Worm (Caenorhabditis elegans): ENCODE data around the gene lim-6.

Gene lim-6

ce11 chrX:1026722-1027121 is 45.5 kb upstream of the lim-6 start (continued):
- TF ChIP-seq nhr-19 (GFP tag; conservative IDR thresholded peaks at IDR 0.05), result peak; percentile 60
- TF ChIP-seq nhr-71 (tag; optimal IDR thresholded peaks at IDR 0.05), result peak; percentile 74
- no peak for TF ChIP-seq lin-39 (tag; optimal IDR thresholded peaks at IDR 0.05)
- no peak for TF ChIP-seq rnt-1 (tag; optimal IDR thresholded peaks at IDR 0.05)
- peak; percentile 53 for TF ChIP-seq unc-130 (tag; optimal IDR thresholded peaks at IDR 0.05)
- TF ChIP-seq elt-3 (tag; optimal IDR thresholded peaks at IDR 0.05), result peak in 2 of 6 experiments; percentile 45 to 71
- no peak for TF ChIP-seq vab-15 (tag; optimal IDR thresholded peaks at IDR 0.05)
- TF ChIP-seq sptf-1 (tag; optimal IDR thresholded peaks at IDR 0.05), result no peak
- TF ChIP-seq ceh-63 (GFP tag; optimal IDR thresholded peaks at IDR 0.05), result no peak
- no peak for TF ChIP-seq fkh-8 (tag; optimal IDR thresholded peaks at IDR 0.05)
- TF ChIP-seq ces-1 (GFP tag; optimal IDR thresholded peaks at IDR 0.05), result no peak
- no peak for TF ChIP-seq isw-1 (GFP tag; IDR thresholded peaks at IDR 0.05)
- no peak for TF ChIP-seq nhr-237 (tag; optimal IDR thresholded peaks at IDR 0.05)
- no peak for TF ChIP-seq dsc-1 (tag; optimal IDR thresholded peaks at IDR 0.05)
- no peak for TF ChIP-seq C04F5.9 (tag; optimal IDR thresholded peaks at IDR 0.05)
- no peak for TF ChIP-seq efl-1 (optimal IDR thresholded peaks at IDR 0.05)
- no peak for TF ChIP-seq efl-1 (GFP tag; optimal IDR thresholded peaks at IDR 0.05 in 1 of 2)
- TF ChIP-seq jun-1 (tag; optimal IDR thresholded peaks at IDR 0.05), result no peak
- TF ChIP-seq ztf-4 (tag; optimal IDR thresholded peaks at IDR 0.05), result no peak
- TF ChIP-seq nhr-11 (tag; optimal IDR thresholded peaks at IDR 0.05), result no peak
- TF ChIP-seq C34B4.2 (tag; optimal IDR thresholded peaks at IDR 0.05), result no peak
- no peak for TF ChIP-seq pag-3 (tag; optimal IDR thresholded peaks at IDR 0.05; ENCODE audit: borderline replicate concordance, insufficient read depth)
- no peak for TF ChIP-seq fkh-4 (tag; optimal IDR thresholded peaks at IDR 0.05; ENCODE audit: borderline replicate concordance)
- no peak for TF ChIP-seq irx-1 (tag; optimal IDR thresholded peaks at IDR 0.05)
- no peak for TF ChIP-seq unc-30 (tag; optimal IDR thresholded peaks at IDR 0.05)
- TF ChIP-seq alr-1 (tag; optimal IDR thresholded peaks at IDR 0.05; ENCODE audit: borderline replicate concordance), result no peak
- no peak for TF ChIP-seq elt-2 (tag; optimal IDR thresholded peaks at IDR 0.05)
- no peak for TF ChIP-seq egl-27 (tag; optimal IDR thresholded peaks at IDR 0.05)
- no peak for TF ChIP-seq ceh-90 (tag; optimal IDR thresholded peaks at IDR 0.05)
- TF ChIP-seq unc-62 (GFP tag; optimal IDR thresholded peaks at IDR 0.05), result no peak
- TF ChIP-seq snpc-4 (tag; optimal IDR thresholded peaks at IDR 0.05), result no peak
- no peak for TF ChIP-seq sup-37 (GFP tag; optimal IDR thresholded peaks at IDR 0.05)
- no peak for TF ChIP-seq hpl-2 (GFP tag; optimal IDR thresholded peaks at IDR 0.05)
- TF ChIP-seq nhr-20 (tag; optimal IDR thresholded peaks at IDR 0.05), result peak; percentile 70
- TF ChIP-seq tbx-2 (tag; optimal IDR thresholded peaks at IDR 0.05), result peak; percentile 38
- no peak for TF ChIP-seq zip-4 (GFP tag; optimal IDR thresholded peaks at IDR 0.05)
- TF ChIP-seq mab-9 (GFP tag; IDR thresholded peaks at IDR 0.05), result no peak
- TF ChIP-seq nhr-84 (tag; optimal IDR thresholded peaks at IDR 0.05), result no peak
- TF ChIP-seq aha-1 (tag; optimal IDR thresholded peaks at IDR 0.05), result no peak
- no peak for TF ChIP-seq unc-98 (GFP tag; IDR thresholded peaks at IDR 0.05)
- peak; percentile 87 for TF ChIP-seq nhr-85 (tag)
- no peak for TF ChIP-seq lin-15B (tag; optimal IDR thresholded peaks at IDR 0.05)
- no peak for TF ChIP-seq fkh-10 (GFP tag; optimal IDR thresholded peaks at IDR 0.05)
- TF ChIP-seq Y116A8C.19 (tag; optimal IDR thresholded peaks at IDR 0.05; ENCODE audit: borderline replicate concordance), result no peak
- TF ChIP-seq lin-13 (GFP tag; optimal IDR thresholded peaks at IDR 0.05), result no peak
- no peak for TF ChIP-seq ama-1 (optimal IDR thresholded peaks at IDR 0.05)
- TF ChIP-seq fos-1 (tag; optimal IDR thresholded peaks at IDR 0.05), result no peak

Measured in whole organism, L1 larva.